Worm (Caenorhabditis elegans) whole organism, L1 larva: ENCODE data around the gene mam-6.

Source experiments
- fkh-10 ChIP-seq: sonication (generic microtip); optimal IDR thresholded peaks from 2 replicates; lab custom pipeline; 2017; ENCODE audit warnings: missing biosample characterization, missing genetic modification reagents, missing genetic modification characterization
- irx-1 ChIP-seq: sonication (generic microtip); optimal IDR thresholded peaks from 2 replicates; lab custom pipeline; 2016; ENCODE audit warnings: missing genetic modification characterization, missing compliant biosample characterization
- lsy-2 ChIP-seq, 2 experiments: fragments of 150-350 bp; optimal IDR thresholded peaks; 2 replicates each; lab custom pipeline; 2014; ENCODE audit warnings: missing biosample characterization in 2 of 2, missing genetic modification characterization in 2 of 2
- nhr-12 ChIP-seq: sonication (generic microtip); optimal IDR thresholded peaks from 2 replicates; lab custom pipeline; 2017; ENCODE audit warnings: missing biosample characterization, missing genetic modification characterization
- nhr-47 ChIP-seq: sonication (generic microtip); optimal IDR thresholded peaks from 2 replicates; lab custom pipeline; 2016; ENCODE audit warnings: mild to moderate bottlenecking, missing genetic modification characterization, moderate library complexity, missing compliant biosample characterization
- pqm-1 ChIP-seq: sonication (generic microtip); optimal IDR thresholded peaks from 3 replicates; lab custom pipeline; 2017; ENCODE audit warnings: missing biosample characterization, missing genetic modification characterization
- tbx-2 ChIP-seq: sonication (generic microtip); optimal IDR thresholded peaks from 2 replicates; lab custom pipeline; 2016; ENCODE audit warnings: missing genetic modification characterization, missing compliant biosample characterization

DNA sequence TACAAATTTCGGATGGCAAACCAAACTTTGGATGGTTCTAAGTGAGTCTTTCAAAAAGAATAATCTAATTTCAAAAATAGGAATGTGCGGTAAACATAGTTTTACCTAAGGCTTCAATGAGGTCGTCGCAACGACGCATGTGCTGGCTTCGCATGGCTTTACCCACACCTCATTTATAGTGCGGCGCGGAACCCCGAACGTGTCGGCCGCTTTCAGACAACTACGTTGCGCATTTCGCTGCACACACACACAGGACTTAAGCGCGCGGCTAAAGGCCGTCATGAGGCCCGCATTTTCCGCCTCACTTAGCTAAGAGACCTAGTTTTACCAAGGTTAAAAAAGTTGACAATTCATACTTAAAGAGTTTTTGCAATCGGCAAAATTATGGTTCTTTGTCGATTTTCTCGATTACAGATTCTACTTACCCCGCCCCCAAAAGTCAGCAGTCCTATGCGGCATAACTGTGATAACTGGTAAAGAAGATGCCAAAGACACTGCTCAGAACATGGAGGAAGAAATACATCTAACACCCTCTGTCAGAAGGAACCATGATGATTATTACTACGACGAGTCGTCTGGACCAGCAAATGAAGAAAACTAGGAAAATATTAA, 23.7 kb upstream of the mam-6 start:
- no peak for TF ChIP-seq tbx-2 (tag; lab: Kevin White, UChicago)
- no peak for TF ChIP-seq lsy-2 (tag; optimal IDR thresholded peaks at IDR 0.05; lab: Kevin White, UChicago)
- TF ChIP-seq nhr-12 (tag; lab: Kevin White, UChicago) = no peak
- no peak for TF ChIP-seq nhr-47 (tag; lab: Kevin White, UChicago)
- no peak for TF ChIP-seq irx-1
- no peak for TF ChIP-seq fkh-10 (GFP tag; lab: Kevin White, UChicago)
- no peak for TF ChIP-seq pqm-1
